Worm (Caenorhabditis elegans): ENCODE data around the gene F36G3.3.
A peak's percentile ranks its signal among the peaks of the same experiment; 100 is the strongest.

Gene F36G3.3

DNA sequence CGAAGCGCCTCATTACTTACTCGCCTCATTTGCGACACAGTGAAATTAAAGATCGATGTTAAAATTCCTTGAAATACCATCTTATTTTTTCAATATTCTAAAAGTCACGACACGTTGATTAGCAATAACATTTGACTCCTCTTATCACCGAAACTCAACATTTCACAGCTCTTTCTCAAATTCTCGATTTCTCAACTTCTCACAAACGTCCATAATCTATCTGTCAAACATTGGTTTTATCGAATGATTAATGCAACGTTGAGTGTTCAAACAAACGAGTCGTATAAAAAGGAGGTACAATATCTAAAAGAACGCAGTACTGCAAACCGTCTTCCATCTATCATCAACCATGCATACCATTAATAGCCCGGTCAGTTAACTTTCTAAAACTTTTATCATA lies 51.6 kb downstream of the F36G3.3 start, which contains the start of gene lec-8:
lec-8 (plus strand) TSS at position 314 of the 400 bp plus-strand sequence.
- TF ChIP-seq fos-1 (tag; optimal IDR thresholded peaks at IDR 0.05) (peak; percentile 90), skn-1 (tag; optimal IDR thresholded peaks at IDR 0.05) (no peak)
